Fruit fly (Drosophila melanogaster): ENCODE measurements around the gene CG14339.

Gene CG14339

DNA sequence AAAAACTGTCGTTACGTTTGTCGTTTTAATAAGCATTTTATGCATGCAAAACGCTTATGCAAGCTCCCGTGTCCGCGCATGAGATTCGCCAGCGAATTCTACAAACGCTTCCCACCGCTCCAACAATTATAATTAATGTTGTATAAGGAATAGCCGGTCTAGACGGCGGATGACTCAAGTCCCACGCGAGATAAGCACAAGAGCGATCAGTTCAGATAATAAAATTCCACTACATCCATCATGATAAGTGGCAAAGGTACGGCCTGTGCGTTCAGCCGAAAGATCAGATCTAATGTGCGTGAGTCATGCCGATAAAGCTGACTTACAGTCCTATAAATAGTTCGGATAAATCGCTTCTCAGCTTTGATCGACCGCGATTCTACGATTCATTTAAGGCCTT, 18.2 kb downstream of the CG14339 start:
- TF ChIP-seq Myc (optimal IDR thresholded peaks at IDR 0.05): no peak
- no peak for TF ChIP-seq h (optimal IDR thresholded peaks at IDR 0.05)
- TF ChIP-seq psq (optimal IDR thresholded peaks at IDR 0.05): no peak
- no peak for TF ChIP-seq insv (optimal IDR thresholded peaks at IDR 0.05)
- TF ChIP-seq ttk (optimal IDR thresholded peaks at IDR 0.05): no peak
- no peak for TF ChIP-seq Sin3A (optimal IDR thresholded peaks at IDR 0.05)

DNA sequence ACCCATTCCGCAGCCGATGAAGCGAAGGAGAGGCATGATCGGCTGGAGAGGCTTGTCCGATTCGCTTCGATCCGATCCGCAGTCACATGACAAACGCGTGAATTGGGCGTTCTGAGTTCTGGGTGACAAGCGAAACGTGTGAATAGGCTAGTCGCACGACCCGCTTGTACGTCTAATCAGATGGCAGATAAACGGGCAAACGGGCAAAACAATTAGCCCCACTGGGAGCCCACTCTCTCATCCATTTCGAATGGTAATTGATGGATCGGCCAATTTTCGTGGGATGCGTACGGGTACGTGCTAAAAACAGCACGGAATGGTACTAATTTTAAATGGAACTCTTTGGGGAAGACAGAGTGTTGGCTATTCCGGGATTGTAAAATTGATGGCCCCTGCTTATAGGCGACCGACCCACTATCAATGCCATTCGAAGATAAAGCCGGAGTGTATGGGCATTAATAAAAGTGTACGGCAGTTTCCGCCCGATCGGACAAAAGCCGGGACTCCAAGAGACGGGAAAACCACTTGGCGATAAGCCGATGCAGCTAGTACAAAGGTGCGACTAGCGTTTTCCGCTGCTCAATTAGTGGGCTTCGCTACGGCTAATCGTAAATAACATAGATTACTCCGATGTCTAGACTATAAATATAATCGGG, 19.2 kb downstream of the CG14339 start:
- TF ChIP-seq insv (optimal IDR thresholded peaks at IDR 0.05) (no peak), psq (optimal IDR thresholded peaks at IDR 0.05) (no peak), ttk (optimal IDR thresholded peaks at IDR 0.05) (no peak), Myc (optimal IDR thresholded peaks at IDR 0.05) (no peak), Sin3A (optimal IDR thresholded peaks at IDR 0.05) (no peak), h (optimal IDR thresholded peaks at IDR 0.05) (no peak)

DNA sequence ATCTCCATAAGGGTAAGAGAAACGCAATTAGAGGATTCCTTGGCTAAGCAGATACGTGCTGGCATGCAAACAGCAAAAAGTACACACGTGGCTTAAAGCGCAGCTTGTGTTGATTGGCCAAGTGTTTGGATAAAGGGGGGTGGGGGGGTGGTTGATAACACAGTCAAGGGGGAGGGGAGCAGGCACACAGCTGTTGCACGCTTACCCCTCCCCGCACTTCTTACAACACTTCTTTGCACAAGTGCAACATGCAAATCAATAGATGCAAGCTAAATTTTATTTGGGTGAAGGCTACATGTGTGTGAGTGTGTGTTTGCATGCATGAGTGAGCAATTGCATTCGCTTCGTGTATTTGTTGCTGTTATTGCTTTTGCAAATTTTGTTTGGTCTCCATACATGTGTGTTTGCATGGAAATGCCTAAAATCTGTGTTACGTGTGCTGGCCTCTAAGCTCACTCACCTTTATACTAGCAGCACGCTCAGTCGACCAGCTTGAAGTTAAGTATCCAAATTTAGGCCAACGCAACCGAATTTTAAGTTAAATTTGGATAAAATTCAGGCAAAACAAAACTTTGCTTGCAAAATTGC, 20.1 kb downstream of the CG14339 start:
- TF ChIP-seq Myc (optimal IDR thresholded peaks at IDR 0.05): no peak
- no peak for TF ChIP-seq psq (optimal IDR thresholded peaks at IDR 0.05)
- TF ChIP-seq ttk (optimal IDR thresholded peaks at IDR 0.05): no peak
- no peak for TF ChIP-seq Sin3A (optimal IDR thresholded peaks at IDR 0.05)
- no peak for TF ChIP-seq h (optimal IDR thresholded peaks at IDR 0.05)
- TF ChIP-seq insv (optimal IDR thresholded peaks at IDR 0.05): no peak

DNA sequence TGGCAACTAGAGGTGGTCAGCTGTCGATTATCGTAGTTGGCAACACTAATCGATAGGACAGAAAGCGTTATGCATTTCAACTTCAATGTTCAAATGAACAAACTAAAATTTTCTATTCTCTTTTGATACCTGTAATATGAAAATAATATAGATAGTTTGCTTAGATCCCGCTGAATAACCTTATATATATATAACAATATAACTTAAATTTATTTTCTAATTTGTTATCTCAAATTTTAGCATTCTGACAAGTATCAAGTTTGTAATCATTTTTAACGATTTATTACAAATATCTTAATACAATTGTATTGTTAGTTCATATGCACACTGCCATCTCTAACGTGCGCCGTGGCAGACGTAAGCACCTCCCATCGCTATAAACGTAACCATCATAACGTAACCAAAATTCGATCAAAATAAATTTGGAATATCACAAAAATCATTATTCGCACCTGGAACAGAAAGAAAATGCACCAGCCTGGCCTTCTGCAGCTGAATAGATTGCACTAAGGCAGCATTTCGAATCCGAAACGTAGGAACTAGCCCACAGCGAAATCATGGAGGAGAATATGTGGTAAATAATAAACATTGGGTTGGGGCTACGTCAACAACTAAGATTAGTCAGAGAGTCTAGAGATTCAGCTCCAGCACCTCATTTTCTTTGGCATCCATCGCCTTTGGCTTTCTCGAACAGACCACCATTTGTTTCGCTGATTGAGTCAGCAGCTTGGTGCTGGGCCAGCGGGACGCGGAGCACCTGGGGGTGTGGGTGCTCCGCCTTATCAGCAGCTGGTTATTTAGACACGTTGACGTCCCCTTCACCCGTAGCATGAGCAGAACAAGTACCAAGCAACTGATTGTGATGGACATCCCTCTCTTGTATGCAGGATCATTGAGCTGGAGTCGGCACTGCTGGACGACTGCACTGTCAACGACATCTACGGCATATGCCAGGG, 20.9 kb downstream of the CG14339 start, which contains the start of the genes Pino and TBC1D23:
Gene Pino, minus strand, starts transcription at position 22 of the 956 bp plus-strand sequence.
Gene TBC1D23, plus strand, starts transcription at position 385 of the 956 bp plus-strand sequence.
- TF ChIP-seq Myc (optimal IDR thresholded peaks at IDR 0.05) (no peak), Sin3A (optimal IDR thresholded peaks at IDR 0.05) (no peak), h (optimal IDR thresholded peaks at IDR 0.05) (no peak), insv (optimal IDR thresholded peaks at IDR 0.05) (no peak), ttk (optimal IDR thresholded peaks at IDR 0.05) (no peak), psq (optimal IDR thresholded peaks at IDR 0.05) (no peak)

DNA sequence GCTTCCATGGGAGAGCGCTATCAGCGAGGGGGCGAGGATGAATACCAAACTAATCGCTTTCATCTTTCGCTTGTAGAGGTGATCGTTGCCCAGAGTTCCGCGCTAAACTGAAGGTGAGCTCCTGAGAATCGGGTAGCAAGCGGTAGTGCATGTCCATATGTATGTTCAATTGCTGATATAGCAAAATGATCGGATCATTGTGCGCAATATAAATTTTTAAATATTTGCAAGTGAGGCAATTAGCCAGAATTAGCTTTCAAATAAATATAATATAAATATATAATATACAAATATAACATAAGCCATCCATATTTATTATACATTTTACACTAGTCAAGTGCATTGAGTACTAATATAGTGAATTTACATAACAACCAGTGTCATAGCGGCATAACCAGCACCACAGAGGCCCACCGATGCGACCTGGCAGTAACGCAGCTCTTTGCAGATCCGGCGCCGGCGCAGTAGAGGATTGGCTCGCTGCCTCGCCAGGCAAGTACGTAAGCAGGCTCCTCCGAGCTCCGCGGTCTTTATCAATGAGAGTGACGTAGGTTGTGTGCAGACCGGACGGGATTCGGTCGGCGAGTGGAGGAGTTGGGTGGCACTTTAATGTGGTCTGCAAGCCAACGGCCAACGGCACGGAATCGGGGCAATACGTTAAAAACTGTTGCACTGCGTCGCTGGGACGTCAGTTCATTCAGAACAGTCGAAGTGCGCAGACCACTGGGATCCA, 25.8 kb downstream of the CG14339 start, which contains the start of the genes Iris and CG4577:
Gene Iris, minus strand, starts transcription at position 88 of the 733 bp plus-strand sequence.
Gene CG4577, plus strand, starts transcription at position 683 of the 733 bp plus-strand sequence.
- TF ChIP-seq Sin3A (optimal IDR thresholded peaks at IDR 0.05) (no peak), insv (optimal IDR thresholded peaks at IDR 0.05) (no peak), ttk (optimal IDR thresholded peaks at IDR 0.05) (no peak), psq (optimal IDR thresholded peaks at IDR 0.05) (no peak), h (optimal IDR thresholded peaks at IDR 0.05) (no peak), Myc (optimal IDR thresholded peaks at IDR 0.05) (no peak)

DNA sequence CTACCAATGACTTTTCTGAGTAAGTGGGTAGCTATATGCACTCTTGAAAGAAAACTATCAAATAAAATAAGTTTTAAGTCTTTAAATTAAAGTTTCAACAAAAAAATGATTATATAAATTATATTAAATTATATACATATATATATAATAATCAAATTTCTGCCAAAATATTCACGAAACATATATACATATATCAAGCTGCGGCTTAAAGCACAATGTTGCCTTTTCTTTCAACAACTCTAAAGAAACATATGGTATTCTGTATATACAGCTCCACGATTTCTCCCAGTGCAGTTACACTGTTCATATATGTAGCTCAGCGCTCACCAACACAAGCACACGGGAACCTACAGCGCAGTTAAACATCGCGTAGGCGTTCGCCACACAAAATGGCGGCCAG, 27.2 kb downstream of the CG14339 start:
- TF ChIP-seq Sin3A (optimal IDR thresholded peaks at IDR 0.05): no peak
- no peak for TF ChIP-seq insv (optimal IDR thresholded peaks at IDR 0.05)
- TF ChIP-seq ttk (optimal IDR thresholded peaks at IDR 0.05): no peak
- TF ChIP-seq psq (optimal IDR thresholded peaks at IDR 0.05): no peak
- TF ChIP-seq h (optimal IDR thresholded peaks at IDR 0.05): no peak
- no peak for TF ChIP-seq Myc (optimal IDR thresholded peaks at IDR 0.05)

DNA sequence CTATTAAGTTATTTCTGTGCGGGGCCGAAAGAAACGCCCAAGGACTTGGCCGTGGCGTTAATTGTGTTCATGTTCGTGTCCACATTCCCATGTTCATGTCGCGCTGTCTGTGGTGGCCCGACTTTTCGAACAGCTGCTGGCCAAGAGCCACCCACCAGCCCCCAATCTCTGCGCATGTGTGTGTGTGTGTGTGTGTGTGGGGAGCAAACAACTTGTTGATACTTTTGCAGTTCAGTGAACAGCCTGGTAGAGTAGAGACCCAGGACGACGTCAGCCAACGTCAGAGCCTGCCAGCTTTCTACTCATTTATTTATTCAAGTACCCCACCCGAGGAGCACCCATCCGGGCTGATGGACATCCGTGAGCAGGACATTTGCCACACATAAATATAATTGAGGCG, 28.7 kb downstream of the CG14339 start:
- no peak for TF ChIP-seq Myc (optimal IDR thresholded peaks at IDR 0.05)
- TF ChIP-seq Sin3A (optimal IDR thresholded peaks at IDR 0.05): no peak
- TF ChIP-seq psq (optimal IDR thresholded peaks at IDR 0.05): no peak
- no peak for TF ChIP-seq h (optimal IDR thresholded peaks at IDR 0.05)
- no peak for TF ChIP-seq ttk (optimal IDR thresholded peaks at IDR 0.05)
- TF ChIP-seq insv (optimal IDR thresholded peaks at IDR 0.05): no peak

DNA sequence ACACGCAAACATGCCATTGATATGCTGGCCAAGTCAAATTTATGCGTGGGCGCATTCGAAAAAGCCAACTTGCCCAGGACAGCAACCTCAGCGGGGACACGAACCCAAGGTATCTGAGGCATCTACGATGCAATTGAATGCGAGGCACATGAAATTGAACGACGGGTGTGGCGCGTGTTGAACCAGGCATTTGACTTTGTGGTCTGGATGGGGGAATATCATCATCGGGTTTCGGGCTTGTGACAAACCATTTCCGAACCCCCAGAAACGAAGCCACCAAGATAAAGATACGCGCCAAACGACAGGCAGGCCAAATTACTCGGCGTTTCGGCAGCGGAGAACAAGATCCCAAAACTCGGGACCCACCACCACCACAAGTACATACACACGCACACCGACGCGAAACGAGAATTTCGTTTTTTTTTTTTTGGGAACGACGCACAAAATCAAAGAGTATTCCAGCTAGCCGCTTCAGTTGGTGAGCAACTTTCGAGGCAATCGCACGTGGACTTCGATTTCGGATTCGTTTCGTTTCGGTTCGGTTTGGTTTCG, 34.5 kb downstream of the CG14339 start, which contains the start of gene MFS3:
Gene MFS3, plus strand, starts transcription at position 472 of the 552 bp plus-strand sequence.
- TF ChIP-seq insv (optimal IDR thresholded peaks at IDR 0.05): no peak
- no peak for TF ChIP-seq Myc (optimal IDR thresholded peaks at IDR 0.05)
- no peak for TF ChIP-seq h (optimal IDR thresholded peaks at IDR 0.05)
- TF ChIP-seq Sin3A (optimal IDR thresholded peaks at IDR 0.05): no peak
- TF ChIP-seq ttk (optimal IDR thresholded peaks at IDR 0.05): no peak
- TF ChIP-seq psq (optimal IDR thresholded peaks at IDR 0.05): no peak

DNA sequence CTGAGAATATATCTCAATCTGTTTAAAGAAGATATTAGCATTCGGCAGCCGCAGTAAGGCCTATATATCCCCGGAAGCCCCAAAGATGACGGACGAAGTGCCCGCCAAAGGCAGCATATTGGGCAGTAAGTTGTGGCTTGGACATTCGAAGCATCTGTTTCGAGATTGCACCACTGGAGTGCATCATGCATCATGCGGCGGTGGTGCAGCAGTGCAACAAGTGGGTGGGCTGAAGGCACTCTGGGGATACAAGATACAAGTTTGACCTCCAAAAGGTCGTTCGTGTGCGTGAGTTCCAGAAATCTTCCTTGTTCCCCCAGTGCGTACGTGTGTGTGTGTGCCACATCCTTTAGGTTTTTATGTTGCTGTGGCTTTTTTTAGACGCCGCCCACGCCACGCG, 34.9 kb downstream of the CG14339 start:
- no peak for TF ChIP-seq Sin3A (optimal IDR thresholded peaks at IDR 0.05)
- TF ChIP-seq ttk (optimal IDR thresholded peaks at IDR 0.05): no peak

DNA sequence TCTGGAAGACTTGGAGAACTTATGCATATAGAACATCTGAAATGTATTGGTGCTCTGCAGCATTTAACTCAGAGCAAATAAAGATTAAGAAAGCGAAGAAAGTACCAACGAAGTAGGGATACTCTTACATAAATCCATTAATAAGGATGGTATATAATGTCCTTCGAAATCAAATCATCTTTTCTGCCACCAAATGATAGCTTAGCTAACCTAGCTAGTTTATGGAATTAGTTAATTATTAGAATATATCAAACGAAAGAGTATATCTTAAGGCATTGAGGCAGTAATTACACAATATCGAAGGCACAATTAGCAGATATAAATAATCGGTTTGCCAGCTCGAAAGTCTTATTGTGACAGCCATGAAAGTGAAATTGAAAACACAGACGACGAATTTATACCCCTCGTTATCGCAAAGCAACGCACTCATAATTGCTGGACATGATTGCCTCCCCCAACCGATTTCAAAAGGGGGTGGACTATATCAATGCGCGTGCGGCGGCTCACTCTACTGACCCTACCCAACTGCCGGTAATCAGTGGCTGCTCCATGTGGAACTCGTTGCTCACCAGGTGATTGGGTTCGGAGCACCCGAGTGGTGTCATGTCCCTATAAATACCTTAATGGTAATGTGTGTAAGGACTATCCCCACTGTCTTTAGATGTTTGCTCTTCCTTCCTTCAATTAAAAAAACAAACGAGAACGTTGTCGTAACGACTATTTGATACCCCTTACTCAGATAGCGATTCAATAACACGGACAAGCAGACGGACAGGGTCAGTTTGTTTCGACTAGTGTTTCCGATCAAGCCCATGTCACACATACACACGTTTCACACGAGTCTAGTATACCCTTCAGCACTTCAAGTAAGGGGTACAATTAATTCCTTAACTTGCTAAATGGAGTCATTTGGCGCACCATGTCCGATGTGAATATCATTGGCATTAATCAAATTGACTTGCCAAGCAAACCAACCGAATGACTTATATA, 36.3 kb downstream of the CG14339 start:
- TF ChIP-seq psq (optimal IDR thresholded peaks at IDR 0.05) (no peak), insv (optimal IDR thresholded peaks at IDR 0.05) (no peak), ttk (optimal IDR thresholded peaks at IDR 0.05) (no peak), h (optimal IDR thresholded peaks at IDR 0.05) (no peak), Myc (optimal IDR thresholded peaks at IDR 0.05) (no peak), Sin3A (optimal IDR thresholded peaks at IDR 0.05) (no peak)
